Fruit fly (Drosophila melanogaster) whole organism: ENCODE measurements around the gene wdn.
"Not testable (repeated sequence)": the region's sequence is repeated elsewhere in the genome, so short reads cannot be mapped to it uniquely, and the experiment has no call there.

Experiments used
- CG8478 ChIP-seq: fragments of >200 bp; optimal IDR thresholded peaks from 2 replicates; lab custom pipeline; 2018; ENCODE audit warnings: inconsistent platforms
- Dll ChIP-seq: fragments of >200 bp; optimal IDR thresholded peaks from 2 replicates; lab custom pipeline; 2017
- EcR ChIP-seq, 2 experiments: fragments of >200 bp; optimal IDR thresholded peaks; 2 replicates each; lab custom pipeline; 2017; ENCODE audit warnings: missing biosample characterization in 2 of 2, missing genetic modification characterization in 2 of 2, missing genetic modification reagents in 2 of 2
- pan ChIP-seq: fragments of >200 bp; optimal IDR thresholded peaks from 2 replicates; lab custom pipeline; 2017
- psq ChIP-seq: fragments of >200 bp; optimal IDR thresholded peaks from 2 replicates; lab custom pipeline; 2017
- usp ChIP-seq: fragments of >200 bp; optimal IDR thresholded peaks from 2 replicates; lab custom pipeline; 2017; ENCODE audit warnings: missing biosample characterization, missing genetic modification characterization, mixed read lengths

The wdn gene

dm6 chr3R:28775703-28776102 is 35.4 kb downstream of the wdn start:
- TF ChIP-seq Dll (lab: Kevin White, UChicago) (no peak), psq (no peak), pan (lab: Kevin White, UChicago) (no peak), EcR (GFP tag; optimal IDR thresholded peaks at IDR 0.05; lab: Kevin White, UChicago) (no peak), CG8478 (lab: Kevin White, UChicago) (no peak), usp (GFP tag; lab: Kevin White, UChicago) (no peak)

- TF ChIP-seq Dll, CG8478, pan (lab: Kevin White, UChicago): not testable (repeated sequence)
These were observed 53.0 kb downstream of the wdn start, which contains the start of gene aqrs for dm6 chr3R:28758134-28758533. aqrs (minus strand) TSS chr3R:28758234.
